Fruit fly (Drosophila melanogaster) whole organism, wandering third instar larva: ENCODE data around the gene CG18754.

Experiments
- Abd-B ChIP-seq: fragments of >200 bp; optimal IDR thresholded peaks from 2 replicates; lab custom pipeline; 2017; ENCODE audit warnings: missing biosample characterization, missing genetic modification characterization
- CG9705 ChIP-seq: fragments of 200-800 bp; sonication (Bioruptor generic); optimal IDR thresholded peaks from 2 replicates; lab custom pipeline; 2018; ENCODE audit warnings: missing biosample characterization, mild to moderate bottlenecking, missing genetic modification characterization
- GATAd ChIP-seq: sonication (Bioruptor generic); optimal IDR thresholded peaks from 2 replicates; lab custom pipeline; 2016; ENCODE audit warnings: missing biosample characterization, missing genetic modification characterization
- Hnf4 ChIP-seq: fragments of 200-800 bp; sonication (Bioruptor generic); optimal IDR thresholded peaks from 2 replicates; lab custom pipeline; 2016; ENCODE audit warnings: missing biosample characterization, mild to moderate bottlenecking, missing genetic modification characterization
- Myc ChIP-seq: fragments of >200 bp; optimal IDR thresholded peaks from 2 replicates; lab custom pipeline; 2017
- br ChIP-seq: fragments of 200-800 bp; sonication (Bioruptor generic); optimal IDR thresholded peaks from 2 replicates; lab custom pipeline; 2016; ENCODE audit warnings: missing biosample characterization, missing genetic modification characterization
- dmrt93B ChIP-seq: fragments of 200-800 bp; sonication (Bioruptor generic); optimal IDR thresholded peaks from 2 replicates; lab custom pipeline; 2018; ENCODE audit warnings: missing biosample characterization, mild to moderate bottlenecking, missing genetic modification characterization
- psq ChIP-seq: fragments of 200-800 bp; sonication (Bioruptor generic); optimal IDR thresholded peaks from 3 replicates; lab custom pipeline; 2017; ENCODE audit warnings: missing biosample characterization, mild to moderate bottlenecking, missing genetic modification characterization, moderate library complexity
- tai ChIP-seq: sonication (Bioruptor generic); optimal IDR thresholded peaks from 2 replicates; lab custom pipeline; 2016; ENCODE audit warnings: missing biosample characterization, missing genetic modification characterization
- usp ChIP-seq: fragments of >200 bp; optimal IDR thresholded peaks from 2 replicates; lab custom pipeline; 2017; ENCODE audit warnings: missing biosample characterization, missing genetic modification characterization

DNA sequence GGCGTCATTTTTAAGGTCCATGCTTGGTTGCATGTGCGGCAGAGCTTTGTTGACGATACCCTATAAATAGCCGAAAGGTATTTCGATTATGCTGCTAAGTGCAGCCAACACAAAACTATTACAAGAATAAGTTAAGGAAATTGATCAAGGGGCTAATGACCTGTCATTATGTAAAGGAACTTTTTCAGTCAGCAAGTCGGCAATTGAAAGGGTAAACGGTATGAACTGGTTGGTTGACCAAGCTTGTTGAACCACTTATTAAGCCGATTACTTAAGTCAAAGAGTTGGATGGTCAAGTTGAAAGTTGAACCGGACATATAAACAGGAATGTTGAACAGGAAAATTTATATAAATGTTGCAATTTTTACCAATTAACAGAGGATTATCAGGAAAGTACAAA, 10.8 kb upstream of the CG18754 start:
- TF ChIP-seq dmrt93B (GFP tag; lab: Kevin White, UChicago) (no peak), Hnf4 (GFP tag; lab: Kevin White, UChicago) (no peak), Abd-B (no peak), GATAd (GFP tag; lab: Kevin White, UChicago) (no peak), usp (GFP tag; lab: Kevin White, UChicago) (no peak), CG9705 (GFP tag; lab: Kevin White, UChicago) (no peak), Myc (lab: Kevin White, UChicago) (no peak), psq (GFP tag; lab: Kevin White, UChicago) (no peak), br (GFP tag; lab: Kevin White, UChicago) (no peak), tai (GFP tag; lab: Kevin White, UChicago) (no peak)
